Fruit fly (Drosophila melanogaster): ENCODE measurements around the gene CG13712.

The CG13712 gene

DNA sequence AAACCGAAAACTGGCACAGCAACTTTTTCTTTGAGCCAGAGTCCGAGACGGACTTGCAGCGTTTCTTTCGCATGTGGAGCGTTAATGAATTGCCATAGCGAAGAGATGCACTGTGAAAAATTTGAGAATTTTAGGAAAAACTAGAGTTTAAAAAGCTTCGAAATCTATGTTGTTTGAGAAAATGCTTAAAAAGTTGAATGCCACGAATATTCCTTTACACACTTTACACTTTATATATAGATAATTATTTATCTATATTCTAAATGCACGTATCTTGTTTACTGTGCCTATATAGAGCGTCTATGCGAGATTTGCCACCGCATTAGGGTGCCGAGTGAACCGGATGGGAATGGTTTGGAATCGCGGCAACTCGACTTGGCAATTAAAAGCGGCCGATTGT is 12.2 kb upstream of the CG13712 start (continued):
- TF ChIP-seq Hr78 (GFP tag; optimal IDR thresholded peaks at IDR 0.05) (no peak), Lpt (GFP tag; optimal IDR thresholded peaks at IDR 0.05) (no peak), cato (GFP tag; optimal IDR thresholded peaks at IDR 0.05; ENCODE audit: borderline replicate concordance) (no peak), CG9727 (GFP tag; optimal IDR thresholded peaks at IDR 0.05) (no peak), CG16863 (GFP tag; optimal IDR thresholded peaks at IDR 0.05) (no peak), gt (GFP tag; IDR thresholded peaks at IDR 0.05) (no peak), gem (tag; optimal IDR thresholded peaks at IDR 0.05) (peak; percentile 42), CG18619 (GFP tag; optimal IDR thresholded peaks at IDR 0.05) (no peak), mirr (GFP tag; optimal IDR thresholded peaks at IDR 0.05) (no peak), Dbx (GFP tag; IDR thresholded peaks at IDR 0.05) (no peak), kay (GFP tag; optimal IDR thresholded peaks at IDR 0.05) (no peak), CG30020 (tag; optimal IDR thresholded peaks at IDR 0.05) (no peak), CG15269 (tag; optimal IDR thresholded peaks at IDR 0.05) (peak; percentile 12), Ets65A (GFP tag) (no peak), sens-2 (GFP tag; IDR thresholded peaks at IDR 0.05) (no peak), CG17829 (tag; optimal IDR thresholded peaks at IDR 0.05) (no peak), NC2α (GFP tag; optimal IDR thresholded peaks at IDR 0.05) (no peak), Asciz (GFP tag; optimal IDR thresholded peaks at IDR 0.05) (peak; percentile 24), CG12391 (tag; optimal IDR thresholded peaks at IDR 0.05) (no peak), CG11504 (tag; optimal IDR thresholded peaks at IDR 0.05) (peak; percentile 36), YL-1 (GFP tag; optimal IDR thresholded peaks at IDR 0.05) (no peak), sob (GFP tag; IDR thresholded peaks at IDR 0.05) (no peak), z (GFP tag; IDR thresholded peaks at IDR 0.05) (no peak), CG17568 (GFP tag; optimal IDR thresholded peaks at IDR 0.05) (no peak), CG14710 (tag; optimal IDR thresholded peaks at IDR 0.05) (no peak), NC2β (GFP tag; optimal IDR thresholded peaks at IDR 0.05) (no peak), Ets97D (GFP tag; optimal IDR thresholded peaks at IDR 0.05) (no peak), Hr51 (GFP tag; optimal IDR thresholded peaks at IDR 0.05) (peak in 1 of 2 experiments; percentile 60), NK7.1 (GFP tag; optimal IDR thresholded peaks at IDR 0.05) (no peak), CG31441 (GFP tag; IDR thresholded peaks at IDR 0.05) (0 out of 2 replicates have a peak, but pooled peaks have one; percentile 18), slp2 (GFP tag; optimal IDR thresholded peaks at IDR 0.05) (no peak), pho (GFP tag; optimal IDR thresholded peaks at IDR 0.05) (no peak), nerfin-1 (tag; optimal IDR thresholded peaks at IDR 0.05) (no peak), Xbp1 (GFP tag; optimal IDR thresholded peaks at IDR 0.05) (no peak), CG5953 (GFP tag; IDR thresholded peaks at IDR 0.05) (no peak), CG7357 (GFP tag; IDR thresholded peaks at IDR 0.05) (0 out of 3 replicates have a peak, but pooled peaks have one; percentile 42), CG3847 (GFP tag; IDR thresholded peaks at IDR 0.05) (no peak), CG9797 (GFP tag; optimal IDR thresholded peaks at IDR 0.05) (no peak), her (GFP tag; optimal IDR thresholded peaks at IDR 0.05) (no peak), dmrt99B (tag; optimal IDR thresholded peaks at IDR 0.05) (peak; percentile 51), phol (tag; optimal IDR thresholded peaks at IDR 0.05) (no peak), fu2 (GFP tag; optimal IDR thresholded peaks at IDR 0.05) (no peak), hbn (GFP tag; IDR thresholded peaks at IDR 0.05; ENCODE audit: partially characterized antibody) (no peak), ken (GFP tag; IDR thresholded peaks at IDR 0.05) (no peak), E2f1 (GFP tag; IDR thresholded peaks at IDR 0.05) (no peak), corto (GFP tag; optimal IDR thresholded peaks at IDR 0.05) (no peak), D (optimal IDR thresholded peaks at IDR 0.05) (no peak), D (GFP tag; optimal IDR thresholded peaks at IDR 0.05) (no peak), scrt (GFP tag; optimal IDR thresholded peaks at IDR 0.05) (no peak), ab (GFP tag; optimal IDR thresholded peaks at IDR 0.05) (no peak), CG9932 (GFP tag; IDR thresholded peaks at IDR 0.05) (no peak), Adf1 (GFP tag; IDR thresholded peaks at IDR 0.05) (no peak)

Measured in whole organism, embryonic.